Fruit fly (Drosophila melanogaster): ENCODE results near the gene Fic.

Fic gene

DNA sequence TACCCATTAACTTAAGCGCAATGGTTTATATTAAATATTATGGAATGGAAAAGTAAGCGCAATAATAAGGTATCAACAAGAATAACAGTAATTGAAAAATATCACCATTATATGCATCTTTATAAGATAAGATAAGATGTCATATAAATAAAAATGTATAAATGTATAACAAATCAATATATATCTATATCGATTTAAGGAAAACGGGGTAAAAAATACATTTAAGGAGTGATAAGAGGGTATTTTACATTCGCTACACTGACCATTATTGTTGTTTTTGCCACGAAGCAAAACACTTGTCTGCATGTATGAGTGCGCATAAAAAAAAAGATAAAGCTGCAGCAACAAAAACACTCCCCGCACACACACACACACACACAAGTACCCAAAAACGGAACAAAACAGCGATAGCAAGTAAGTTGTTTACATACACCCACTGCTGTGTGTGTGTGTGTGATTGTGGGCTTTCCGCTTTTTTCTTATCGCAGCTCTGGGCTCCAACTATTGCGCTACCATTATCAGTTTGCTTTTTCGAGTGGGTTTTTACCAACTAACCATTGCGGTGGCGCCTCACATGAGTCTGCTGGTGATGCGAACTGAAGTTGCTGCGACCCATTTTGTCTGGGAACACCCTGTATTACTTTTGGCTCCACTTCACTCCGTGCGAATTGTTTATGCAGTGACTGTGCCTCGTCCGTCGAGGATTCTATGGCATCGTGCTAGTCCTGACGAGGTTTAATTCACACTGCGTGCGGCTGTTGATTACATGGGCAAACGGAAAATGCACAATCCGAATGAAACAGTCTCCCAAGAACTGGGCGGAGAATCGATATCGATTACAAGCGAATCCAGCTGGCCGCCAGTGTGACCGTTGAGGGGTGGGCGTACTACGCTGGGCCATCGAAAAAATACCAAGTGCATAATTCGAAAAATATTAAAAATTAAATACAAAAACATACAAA is 49.2 kb downstream of the Fic start, which contains the start of gene mmy (continued):
- TF ChIP-seq Met (GFP tag; optimal IDR thresholded peaks at IDR 0.05) (no peak), Hr38 (GFP tag; optimal IDR thresholded peaks at IDR 0.05) (no peak), Ets96B (tag; optimal IDR thresholded peaks at IDR 0.05) (peak; percentile 82), CG11294 (GFP tag; IDR thresholded peaks at IDR 0.05) (peak; percentile 31), Eip93F (GFP tag; optimal IDR thresholded peaks at IDR 0.05) (peak; percentile 33), esn (GFP tag; optimal IDR thresholded peaks at IDR 0.05) (peak; percentile 43), topi (GFP tag; optimal IDR thresholded peaks at IDR 0.05) (peak; percentile 35), CG34406 (GFP tag; optimal IDR thresholded peaks at IDR 0.05) (peak; percentile 63), CG1621 (tag; optimal IDR thresholded peaks at IDR 0.05) (peak; percentile 51), fd85E (GFP tag; optimal IDR thresholded peaks at IDR 0.05) (no peak), Smox (GFP tag; optimal IDR thresholded peaks at IDR 0.05) (peak; percentile 34), salr (GFP tag; optimal IDR thresholded peaks at IDR 0.05) (peak; percentile 22 to 68), CG4318 (GFP tag; optimal IDR thresholded peaks at IDR 0.05) (peak; percentile 74), cyc (GFP tag; optimal IDR thresholded peaks at IDR 0.05) (peak; percentile 10), Sox102F (GFP tag; optimal IDR thresholded peaks at IDR 0.05) (peak; percentile 37), CG9139 (GFP tag; optimal IDR thresholded peaks at IDR 0.05) (peak; percentile 64), pdm3 (GFP tag; optimal IDR thresholded peaks at IDR 0.05) (peak; percentile 42), Lpt (GFP tag; optimal IDR thresholded peaks at IDR 0.05) (peak; percentile 47), Gug (GFP tag; IDR thresholded peaks at IDR 0.05) (peak; percentile 43; the same call in 1 of the 2 replicates), CG3919 (GFP tag; optimal IDR thresholded peaks at IDR 0.05) (peak; percentile 66), ss (GFP tag; optimal IDR thresholded peaks at IDR 0.05) (peak; percentile 75 to 81), Sox15 (GFP tag; optimal IDR thresholded peaks at IDR 0.05) (peak; percentile 22), CG10669 (GFP tag; optimal IDR thresholded peaks at IDR 0.05) (peak; percentile 27), CG6276 (GFP tag; optimal IDR thresholded peaks at IDR 0.05) (peak; percentile 81), acj6 (GFP tag; optimal IDR thresholded peaks at IDR 0.05) (peak; percentile 67), Ets21C (GFP tag; optimal IDR thresholded peaks at IDR 0.05) (no peak)

DNA sequence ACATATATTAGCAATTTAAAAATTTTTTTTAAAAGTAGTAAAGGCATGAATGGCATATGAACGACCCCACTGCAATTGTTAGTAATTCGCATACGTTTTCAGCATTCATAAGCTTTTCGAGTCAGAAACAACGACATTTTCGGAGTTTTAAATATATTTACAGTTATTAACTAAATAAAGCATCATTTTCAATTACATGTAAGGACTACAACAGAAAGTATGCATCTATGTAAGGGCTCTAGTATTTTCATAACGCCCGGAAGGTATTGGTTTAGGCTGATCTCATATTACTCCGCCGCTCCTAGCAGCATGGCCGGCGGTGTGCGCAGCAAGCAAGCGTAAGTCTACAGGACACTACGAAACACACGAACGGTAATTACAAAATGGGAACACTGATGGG is 50.2 kb downstream of the Fic start:
- no peak for TF ChIP-seq CG10669 (GFP tag; optimal IDR thresholded peaks at IDR 0.05)
- peak; percentile 56 for TF ChIP-seq Eip78C (GFP tag)
- no peak for TF ChIP-seq net (GFP tag; optimal IDR thresholded peaks at IDR 0.05)
- TF ChIP-seq CG15336 (GFP tag; IDR thresholded peaks at IDR 0.05): 0 out of 2 replicates have a peak, but pooled peaks have one; percentile 12
- TF ChIP-seq salr (GFP tag; optimal IDR thresholded peaks at IDR 0.05): no peak
- TF ChIP-seq CG6163 (GFP tag; IDR thresholded peaks at IDR 0.05): no peak

DNA sequence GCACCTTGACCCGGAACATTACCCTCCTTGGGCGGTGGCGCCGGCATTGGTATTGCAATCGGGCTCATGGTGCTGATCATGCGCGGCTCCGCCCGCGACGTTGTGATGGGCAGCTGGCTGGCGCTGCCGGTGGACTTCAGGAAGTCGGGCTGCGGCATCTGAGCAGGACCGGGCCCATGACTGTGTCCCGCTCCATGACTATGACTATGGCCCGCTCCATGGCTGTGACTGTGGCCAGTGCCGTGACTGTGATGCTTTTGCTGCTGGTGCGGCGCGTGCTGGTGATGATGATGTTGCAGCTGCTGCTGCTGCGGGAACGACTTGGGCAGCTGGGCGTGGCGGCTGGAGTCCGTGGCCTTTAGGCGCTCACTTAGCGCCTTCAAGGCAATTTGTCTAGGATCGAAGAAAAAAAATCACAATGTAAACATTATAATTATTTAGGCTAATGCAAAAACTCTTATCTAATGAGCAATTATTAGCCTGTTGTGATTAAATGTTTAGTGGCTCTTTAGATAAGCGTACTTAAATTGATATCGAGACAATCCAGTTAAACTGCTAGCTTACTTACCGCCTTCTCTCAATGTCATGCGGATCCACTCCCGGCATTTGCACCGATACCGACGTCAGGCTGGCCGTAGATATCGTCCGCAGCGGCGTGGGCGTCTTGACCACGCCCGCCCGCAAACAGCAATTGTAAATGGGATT is 50.9 kb downstream of the Fic start:
- TF ChIP-seq spab (GFP tag; optimal IDR thresholded peaks at IDR 0.05) (no peak), dac (GFP tag; optimal IDR thresholded peaks at IDR 0.05) (no peak), fkh (GFP tag; optimal IDR thresholded peaks at IDR 0.05) (no peak), Met (GFP tag; optimal IDR thresholded peaks at IDR 0.05) (no peak), pdm3 (GFP tag; optimal IDR thresholded peaks at IDR 0.05) (no peak), CG34406 (GFP tag; optimal IDR thresholded peaks at IDR 0.05) (no peak), Ets21C (GFP tag; optimal IDR thresholded peaks at IDR 0.05) (no peak), CG15336 (GFP tag; IDR thresholded peaks at IDR 0.05) (no peak), fd59A (GFP tag; optimal IDR thresholded peaks at IDR 0.05) (no peak), topi (GFP tag; optimal IDR thresholded peaks at IDR 0.05) (no peak), Lpt (GFP tag; optimal IDR thresholded peaks at IDR 0.05) (no peak), CG10669 (GFP tag; optimal IDR thresholded peaks at IDR 0.05) (no peak), net (GFP tag; optimal IDR thresholded peaks at IDR 0.05) (no peak), achi (GFP tag; optimal IDR thresholded peaks at IDR 0.05) (no peak), Blimp-1 (GFP tag; optimal IDR thresholded peaks at IDR 0.05) (no peak), esn (GFP tag; optimal IDR thresholded peaks at IDR 0.05) (no peak), CG6854 (GFP tag; optimal IDR thresholded peaks at IDR 0.05) (no peak)
